Worm (Caenorhabditis elegans): ENCODE data around the gene fkb-1.
A peak's percentile ranks its signal among the peaks of the same experiment; 100 is the strongest.

- TF ChIP-seq hlh-15 (tag; optimal IDR thresholded peaks at IDR 0.05) (no peak), ceh-24 (tag; optimal IDR thresholded peaks at IDR 0.05) (no peak), unc-42 (tag; optimal IDR thresholded peaks at IDR 0.05) (peak; percentile 82), sox-4 (tag; optimal IDR thresholded peaks at IDR 0.05) (no peak), eyg-1 (tag; optimal IDR thresholded peaks at IDR 0.05) (no peak), elt-2 (tag; optimal IDR thresholded peaks at IDR 0.05) (peak; percentile 73), nhr-11 (tag; optimal IDR thresholded peaks at IDR 0.05) (no peak), unc-55 (GFP tag; optimal IDR thresholded peaks at IDR 0.05) (no peak), pat-9 (tag; optimal IDR thresholded peaks at IDR 0.05) (no peak), dve-1 (tag; optimal IDR thresholded peaks at IDR 0.05) (no peak)
Observed at ce11 chrIV:11019962-11020550, 16.3 kb upstream of the fkb-1 start, which contains the start of gene F13H10.8.

Measured in whole organism, late embryonic.